Worm (Caenorhabditis elegans): Measurements from ENCODE around the gene ZK637.15.

The ZK637.15 gene

ce11 chrIII:8956146-8956646 is 36.3 kb downstream of the ZK637.15 start, which contains the start of the genes ZK643.5 and ZK643.2 (continued):
- TF ChIP-seq mab-5 (tag; optimal IDR thresholded peaks at IDR 0.05) (peak; percentile 52), mbf-1 (tag; optimal IDR thresholded peaks at IDR 0.05) (no peak), nhr-129 (tag; optimal IDR thresholded peaks at IDR 0.05) (no peak), nhr-23 (tag; optimal IDR thresholded peaks at IDR 0.05) (no peak), unc-62 (GFP tag; optimal IDR thresholded peaks at IDR 0.05) (no peak), dmd-4 (tag; optimal IDR thresholded peaks at IDR 0.05) (no peak), unc-55 (GFP tag; optimal IDR thresholded peaks at IDR 0.05) (peak; percentile 89), sem-4 (tag; optimal IDR thresholded peaks at IDR 0.05) (peak; percentile 50), nhr-6 (tag; optimal IDR thresholded peaks at IDR 0.05) (peak; percentile 30), ztf-4 (tag; optimal IDR thresholded peaks at IDR 0.05) (no peak), elt-3 (tag; optimal IDR thresholded peaks at IDR 0.05) (no peak), zag-1 (tag; optimal IDR thresholded peaks at IDR 0.05) (peak; percentile 4), ceh-16 (tag; optimal IDR thresholded peaks at IDR 0.05) (no peak), mdl-1 (tag; optimal IDR thresholded peaks at IDR 0.05) (no peak), crh-2 (tag; optimal IDR thresholded peaks at IDR 0.05) (peak; percentile 73), lin-13 (GFP tag; optimal IDR thresholded peaks at IDR 0.05) (peak; percentile 59), nhr-11 (tag; optimal IDR thresholded peaks at IDR 0.05) (no peak)

DNA sequence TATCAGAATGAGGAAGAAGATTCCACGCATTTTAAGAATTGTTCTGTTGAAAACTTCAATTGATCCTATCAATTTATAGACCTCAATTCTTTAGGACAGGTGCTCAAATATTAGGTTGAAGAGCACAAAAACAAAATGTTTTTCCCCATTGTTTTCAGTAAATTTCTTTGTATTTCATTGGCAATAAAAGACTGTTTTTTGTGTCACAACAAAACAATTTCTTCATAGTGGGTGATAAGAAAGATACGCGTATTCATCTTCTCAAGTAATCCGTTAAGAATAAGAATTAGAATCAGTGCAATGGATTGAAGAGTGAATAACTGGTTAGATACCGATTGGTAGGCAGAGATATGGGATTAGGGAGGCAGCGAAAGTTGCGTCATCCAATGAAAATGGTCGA is 40.8 kb downstream of the ZK637.15 start, which contains the start of gene ZK643.6:
ZK643.6 (minus strand) TSS at position 101 of the 400 bp plus-strand sequence.
- no peak for TF ChIP-seq unc-39 (tag; optimal IDR thresholded peaks at IDR 0.05)
- no peak for TF ChIP-seq ceh-16 (tag; optimal IDR thresholded peaks at IDR 0.05)
- TF ChIP-seq lin-11 (tag; optimal IDR thresholded peaks at IDR 0.05) = no peak
- TF ChIP-seq nhr-129 (tag; optimal IDR thresholded peaks at IDR 0.05) = no peak
- no peak for TF ChIP-seq sma-9 (GFP tag; optimal IDR thresholded peaks at IDR 0.05)
- no peak for TF ChIP-seq sma-9 (tag; optimal IDR thresholded peaks at IDR 0.05)
- no peak for TF ChIP-seq ama-1 (optimal IDR thresholded peaks at IDR 0.05)
- no peak for TF ChIP-seq fos-1 (tag; optimal IDR thresholded peaks at IDR 0.05)
- TF ChIP-seq nhr-23 (tag; optimal IDR thresholded peaks at IDR 0.05) = no peak
- no peak for TF ChIP-seq gmeb-1 (tag; optimal IDR thresholded peaks at IDR 0.05)
- no peak for TF ChIP-seq egl-27 (tag; optimal IDR thresholded peaks at IDR 0.05)
- TF ChIP-seq nhr-11 (tag; optimal IDR thresholded peaks at IDR 0.05) = no peak
- no peak for TF ChIP-seq R02D3.7 (tag; optimal IDR thresholded peaks at IDR 0.05)
- TF ChIP-seq lin-39 (tag; optimal IDR thresholded peaks at IDR 0.05) = no peak
- no peak for TF ChIP-seq alr-1 (tag; optimal IDR thresholded peaks at IDR 0.05)
- no peak for TF ChIP-seq elt-1 (tag; optimal IDR thresholded peaks at IDR 0.05)
- no peak for TF ChIP-seq lin-13 (GFP tag; optimal IDR thresholded peaks at IDR 0.05)
- TF ChIP-seq ztf-4 (tag; optimal IDR thresholded peaks at IDR 0.05) = no peak
- TF ChIP-seq ztf-1 (GFP tag; conservative IDR thresholded peaks at IDR 0.05) = no peak
- TF ChIP-seq mdl-1 (tag; optimal IDR thresholded peaks at IDR 0.05) = no peak

DNA sequence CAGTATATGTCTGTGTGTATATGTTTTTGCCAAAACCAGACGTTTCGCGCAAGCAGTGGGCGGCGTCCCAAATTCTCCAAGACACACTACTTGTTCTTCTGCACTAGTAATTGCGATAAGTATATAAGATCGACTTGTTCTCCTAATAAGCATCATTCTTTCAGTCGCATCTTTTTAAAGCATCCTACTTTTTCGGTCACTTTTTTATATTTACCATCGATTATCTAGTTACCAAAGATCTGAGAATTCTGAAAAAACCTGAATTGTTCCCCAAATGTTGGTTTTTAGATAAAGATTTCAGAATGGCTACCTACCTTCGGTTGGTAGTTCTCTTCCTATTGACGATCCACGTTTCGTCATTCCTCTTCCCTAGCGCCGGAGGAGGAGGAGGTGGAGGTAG is 42.1 kb downstream of the ZK637.15 start, which contains the start of gene grl-25:
grl-25 (plus strand) TSS at position 301 of the 400 bp plus-strand sequence.
- TF ChIP-seq mab-5 (tag; optimal IDR thresholded peaks at IDR 0.05) = no peak
- TF ChIP-seq sma-9 (GFP tag; optimal IDR thresholded peaks at IDR 0.05) = no peak
- TF ChIP-seq sma-9 (tag; optimal IDR thresholded peaks at IDR 0.05) = no peak
- TF ChIP-seq elt-3 (tag; optimal IDR thresholded peaks at IDR 0.05) = no peak

- TF ChIP-seq elt-3 (tag; optimal IDR thresholded peaks at IDR 0.05) (no peak), ceh-16 (tag; optimal IDR thresholded peaks at IDR 0.05) (no peak), ama-1 (optimal IDR thresholded peaks at IDR 0.05) (no peak), nhr-23 (tag; optimal IDR thresholded peaks at IDR 0.05) (no peak), lin-11 (tag; optimal IDR thresholded peaks at IDR 0.05) (no peak), sma-3 (GFP tag; optimal IDR thresholded peaks at IDR 0.05) (no peak), unc-62 (GFP tag; optimal IDR thresholded peaks at IDR 0.05) (no peak), nhr-10 (tag; optimal IDR thresholded peaks at IDR 0.05) (no peak), blmp-1 (tag; optimal IDR thresholded peaks at IDR 0.05; ENCODE audit: insufficient read depth) (no peak), F13H6.1 (tag; optimal IDR thresholded peaks at IDR 0.05) (no peak), nhr-12 (tag; optimal IDR thresholded peaks at IDR 0.05) (no peak)
These were observed 42.6 kb downstream of the ZK637.15 start for ce11 chrIII:8962475-8962874.
